Worm (Caenorhabditis elegans) whole organism, L2 larva: ENCODE results near the gene sri-69.

Experiments used
- nhr-23 ChIP-seq: fragments of 150-350 bp; optimal IDR thresholded peaks from 2 replicates; lab custom pipeline; 2014; ENCODE audit warnings: missing biosample characterization, missing genetic modification reagents, missing genetic modification characterization
- nhr-25 ChIP-seq: fragments of 150-350 bp; sonication (generic microtip); optimal IDR thresholded peaks from 3 replicates; lab custom pipeline; 2014; ENCODE audit warnings: missing biosample characterization, missing genetic modification characterization
- nhr-77 ChIP-seq: fragments of 150-350 bp; optimal IDR thresholded peaks from 2 replicates; lab custom pipeline; 2014; ENCODE audit warnings: missing biosample characterization, missing genetic modification characterization
- skn-1 ChIP-seq: sonication (generic microtip); optimal IDR thresholded peaks from 2 replicates; lab custom pipeline; 2017; ENCODE audit warnings: missing biosample characterization, missing genetic modification characterization
- unc-62 ChIP-seq: fragments of 150-350 bp; optimal IDR thresholded peaks from 2 replicates; lab custom pipeline; 2014; ENCODE audit warnings: missing biosample characterization, missing genetic modification reagents, missing genetic modification characterization

ce11 chrV:17014050-17014449, 5.8 kb upstream of the sri-69 start, which contains the start of gene clc-13:
- no peak for TF ChIP-seq skn-1 (tag; lab: Kevin White, UChicago)
- no peak for TF ChIP-seq nhr-25
- no peak for TF ChIP-seq nhr-77
- no peak for TF ChIP-seq nhr-23 (tag; lab: Kevin White, UChicago)
- TF ChIP-seq unc-62 (GFP tag; lab: Kevin White, UChicago), result no peak
